Worm (Caenorhabditis elegans): ENCODE measurements around the gene ptp-5.1.

ptp-5.1 gene

DNA sequence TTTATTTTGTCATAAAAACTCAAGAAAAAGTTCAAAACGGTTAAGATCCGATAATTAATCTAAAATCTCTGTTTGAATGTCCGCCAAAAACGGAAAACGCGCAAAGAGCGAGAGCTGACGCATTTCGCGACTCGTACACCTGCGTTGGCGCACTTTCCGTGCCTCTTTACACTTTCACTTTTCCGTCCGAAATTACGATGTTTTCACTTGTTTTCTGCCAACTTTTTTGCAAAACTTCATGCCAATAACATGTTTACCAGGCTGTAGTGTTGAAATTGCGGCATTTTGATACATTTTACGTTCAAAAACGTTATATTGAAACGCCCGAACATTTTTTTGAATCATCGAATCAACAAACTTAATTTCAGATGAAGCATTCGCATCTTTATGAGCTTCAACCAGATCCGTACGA is 17.6 kb downstream of the ptp-5.1 start, which contains the start of gene W03F8.4 (continued):
- TF ChIP-seq F16B12.6 (tag; optimal IDR thresholded peaks at IDR 0.05) (peak; percentile 75), C16A3.4 (tag; optimal IDR thresholded peaks at IDR 0.05) (peak; percentile 96), efl-3 (GFP tag; optimal IDR thresholded peaks at IDR 0.05) (peak; percentile 78), fkh-4 (tag; optimal IDR thresholded peaks at IDR 0.05; ENCODE audit: borderline replicate concordance) (peak; percentile 80), ceh-88 (GFP tag; IDR thresholded peaks at IDR 0.05) (peak; percentile 93), ets-5 (GFP tag; IDR thresholded peaks at IDR 0.05) (no peak), ceh-90 (tag; optimal IDR thresholded peaks at IDR 0.05) (peak; percentile 55), unc-130 (tag; optimal IDR thresholded peaks at IDR 0.05) (peak; percentile 96), snpc-4 (tag; optimal IDR thresholded peaks at IDR 0.05) (peak; percentile 90), pax-3 (tag; optimal IDR thresholded peaks at IDR 0.05) (peak; percentile 84), tlp-1 (tag; optimal IDR thresholded peaks at IDR 0.05) (no peak), snu-23 (GFP tag; optimal IDR thresholded peaks at IDR 0.05) (peak; percentile 98), tbx-2 (tag; optimal IDR thresholded peaks at IDR 0.05) (peak; percentile 97), nhr-77 (tag; optimal IDR thresholded peaks at IDR 0.05) (peak; percentile 88), mdl-1 (tag; optimal IDR thresholded peaks at IDR 0.05) (peak in 1 of 2 experiments; percentile 82), ceh-82 (tag; optimal IDR thresholded peaks at IDR 0.05) (peak; percentile 92 to 96 (median 95)), blmp-1 (tag; optimal IDR thresholded peaks at IDR 0.05) (peak; percentile 100), lin-39 (tag; optimal IDR thresholded peaks at IDR 0.05) (peak; percentile 96), nhr-84 (tag; optimal IDR thresholded peaks at IDR 0.05) (peak; percentile 10), lin-15B (tag; optimal IDR thresholded peaks at IDR 0.05) (peak; percentile 89), sup-37 (GFP tag; optimal IDR thresholded peaks at IDR 0.05) (peak; percentile 92), C34B4.2 (tag; optimal IDR thresholded peaks at IDR 0.05) (peak; percentile 31), egl-13 (tag; optimal IDR thresholded peaks at IDR 0.05) (peak; percentile 93), pqm-1 (tag; optimal IDR thresholded peaks at IDR 0.05) (no peak), mab-9 (GFP tag; IDR thresholded peaks at IDR 0.05) (peak; percentile 88), nhr-47 (tag; optimal IDR thresholded peaks at IDR 0.05) (peak; percentile 98), nhr-11 (tag; optimal IDR thresholded peaks at IDR 0.05) (peak; percentile 89), fkh-8 (tag; optimal IDR thresholded peaks at IDR 0.05) (peak; percentile 83), ceh-63 (GFP tag; optimal IDR thresholded peaks at IDR 0.05) (no peak), hlh-17 (GFP tag; optimal IDR thresholded peaks at IDR 0.05; ENCODE audit: borderline replicate concordance) (no peak), nhr-85 (tag) (peak; percentile 99), lsy-2 (tag; optimal IDR thresholded peaks at IDR 0.05) (peak; percentile 95 to 96), nhr-19 (GFP tag; conservative IDR thresholded peaks at IDR 0.05) (peak; percentile 96), dsc-1 (tag; optimal IDR thresholded peaks at IDR 0.05) (peak; percentile 97), lin-13 (GFP tag; optimal IDR thresholded peaks at IDR 0.05) (peak; percentile 90), dpl-1 (GFP tag; optimal IDR thresholded peaks at IDR 0.05) (peak; percentile 99), sox-4 (tag; optimal IDR thresholded peaks at IDR 0.05) (peak; percentile 87)

DNA sequence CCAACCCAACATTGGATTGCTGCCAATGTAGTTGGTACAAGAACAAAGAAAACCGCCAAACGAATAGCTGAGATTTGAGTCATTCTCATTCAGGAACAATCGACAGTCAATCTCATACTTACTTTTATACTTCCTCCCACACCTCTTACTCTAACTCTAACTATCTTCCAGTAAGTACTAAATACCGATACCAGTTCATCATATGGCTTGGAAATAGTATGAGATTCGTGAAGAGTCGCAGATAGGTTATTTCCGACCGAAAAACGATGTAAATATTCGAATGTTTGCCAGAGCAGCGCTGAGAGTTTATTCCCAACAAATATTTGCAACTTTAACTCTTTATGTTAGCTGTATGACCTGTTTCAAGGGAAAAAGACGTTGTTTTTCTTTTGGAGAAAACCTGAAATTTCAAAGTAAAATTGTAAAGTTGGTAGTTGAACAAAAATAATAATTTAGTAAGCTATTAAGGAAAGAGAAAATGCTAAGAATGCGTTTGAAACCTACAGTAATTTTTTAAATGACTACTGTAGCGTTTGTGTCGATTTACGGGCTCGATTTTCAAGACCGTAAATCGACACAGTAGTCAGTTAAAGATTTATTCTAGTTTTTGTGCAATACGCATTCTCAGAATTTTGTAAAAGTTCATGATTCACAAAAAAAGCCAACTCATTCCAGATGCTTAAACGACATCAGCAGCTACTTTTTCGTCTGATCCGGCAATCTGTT is 20.5 kb downstream of the ptp-5.1 start, which contains the start of the genes W03F8.6 and mtrf-1L:
Gene W03F8.6, minus strand, starts transcription at position 101 of the 726 bp plus-strand sequence.
Gene mtrf-1L, plus strand, starts transcription at position 676 of the 726 bp plus-strand sequence.
- TF ChIP-seq nhr-47 (tag; optimal IDR thresholded peaks at IDR 0.05) (no peak), ztf-11 (tag; optimal IDR thresholded peaks at IDR 0.05) (no peak), tlp-1 (tag; optimal IDR thresholded peaks at IDR 0.05) (no peak), fkh-8 (tag; optimal IDR thresholded peaks at IDR 0.05) (no peak), ets-5 (GFP tag; IDR thresholded peaks at IDR 0.05) (no peak), Y116A8C.19 (tag; optimal IDR thresholded peaks at IDR 0.05; ENCODE audit: borderline replicate concordance) (no peak), nhr-90 (tag; optimal IDR thresholded peaks at IDR 0.05; ENCODE audit: poor library complexity) (no peak), snpc-4 (tag; optimal IDR thresholded peaks at IDR 0.05) (no peak), mef-2 (tag; optimal IDR thresholded peaks at IDR 0.05) (no peak)

Measured in whole organism, L1 larva.